Fruit fly (Drosophila melanogaster) whole organism, wandering third instar larva: ENCODE results near the gene CG18265.

Source experiments
- Abd-B ChIP-seq: fragments of >200 bp; optimal IDR thresholded peaks from 2 replicates; lab custom pipeline; 2017; ENCODE audit warnings: missing biosample characterization, missing genetic modification characterization
- CG32264 ChIP-seq: fragments of 200-800 bp; sonication (Bioruptor generic); optimal IDR thresholded peaks from 2 replicates; lab custom pipeline; 2016; ENCODE audit warnings: missing biosample characterization, missing genetic modification characterization
- CG9705 ChIP-seq: fragments of 200-800 bp; sonication (Bioruptor generic); optimal IDR thresholded peaks from 2 replicates; lab custom pipeline; 2018; ENCODE audit warnings: missing biosample characterization, mild to moderate bottlenecking, missing genetic modification characterization
- CrebA ChIP-seq: fragments of 200-800 bp; sonication (Bioruptor generic); optimal IDR thresholded peaks from 2 replicates; lab custom pipeline; 2016; ENCODE audit warnings: missing biosample characterization, mild to moderate bottlenecking, missing genetic modification characterization, borderline replicate concordance
- GATAd ChIP-seq: sonication (Bioruptor generic); optimal IDR thresholded peaks from 2 replicates; lab custom pipeline; 2016; ENCODE audit warnings: missing biosample characterization, missing genetic modification characterization
- HLH106 ChIP-seq: fragments of 200-800 bp; optimal IDR thresholded peaks from 3 replicates; lab custom pipeline; 2019; ENCODE audit warnings: missing biosample characterization, mild to moderate bottlenecking, missing genetic modification characterization, moderate library complexity
- Hnf4 ChIP-seq: fragments of 200-800 bp; sonication (Bioruptor generic); optimal IDR thresholded peaks from 2 replicates; lab custom pipeline; 2016; ENCODE audit warnings: missing biosample characterization, mild to moderate bottlenecking, missing genetic modification characterization
- Hr78 ChIP-seq: fragments of >200 bp; optimal IDR thresholded peaks from 2 replicates; lab custom pipeline; 2017; ENCODE audit warnings: missing biosample characterization, missing genetic modification characterization
- Hr83 ChIP-seq: fragments of 200-300 bp; sonication (Bioruptor generic); optimal IDR thresholded peaks from 2 replicates; lab custom pipeline; 2016; ENCODE audit warnings: missing biosample characterization, mild to moderate bottlenecking, missing genetic modification characterization, moderate library complexity; ENCODE audit not compliant: poor library complexity, severe bottlenecking
- Jra ChIP-seq: sonication (Bioruptor generic); optimal IDR thresholded peaks from 2 replicates; lab custom pipeline; 2016; ENCODE audit warnings: missing biosample characterization, missing genetic modification characterization
- Mio ChIP-seq: sonication (Bioruptor generic); optimal IDR thresholded peaks from 2 replicates; lab custom pipeline; 2016; ENCODE audit warnings: missing biosample characterization, missing genetic modification characterization
- Myc ChIP-seq: fragments of >200 bp; optimal IDR thresholded peaks from 2 replicates; lab custom pipeline; 2017
- OdsH ChIP-seq: fragments of 200-800 bp; sonication (Bioruptor generic); optimal IDR thresholded peaks from 2 replicates; lab custom pipeline; 2016; ENCODE audit warnings: missing biosample characterization, mild to moderate bottlenecking, missing genetic modification characterization
- Rel ChIP-seq, 2 experiments: fragments of 200-800 bp; sonication (Bioruptor generic) in 1 of 2; optimal IDR thresholded peaks; 2 replicates in 1 of 2; 3 replicates in 1 of 2; lab custom pipeline; 2016 to 2019; ENCODE audit warnings: mild to moderate bottlenecking in 2 of 2, missing biosample characterization in 2 of 2, missing genetic modification characterization in 2 of 2, moderate library complexity in 1 of 2
- Sp1 ChIP-seq: fragments of 200-800 bp; sonication (Bioruptor generic); optimal IDR thresholded peaks from 3 replicates; lab custom pipeline; 2019; ENCODE audit warnings: missing biosample characterization, mild to moderate bottlenecking, missing genetic modification characterization, moderate library complexity
- Vsx2 ChIP-seq: fragments of 200-300, 225-300 bp; sonication (Bioruptor generic); optimal IDR thresholded peaks from 2 replicates; lab custom pipeline; 2018; ENCODE audit warnings: missing biosample characterization, missing genetic modification characterization; ENCODE audit not compliant: partially characterized antibody
- br ChIP-seq: fragments of 200-800 bp; sonication (Bioruptor generic); optimal IDR thresholded peaks from 2 replicates; lab custom pipeline; 2016; ENCODE audit warnings: missing biosample characterization, missing genetic modification characterization
- brk ChIP-seq: fragments of 200-800 bp; sonication (Bioruptor generic); optimal IDR thresholded peaks from 2 replicates; lab custom pipeline; 2016; ENCODE audit warnings: missing biosample characterization, mild to moderate bottlenecking, missing genetic modification characterization
- dl ChIP-seq, 2 experiments: fragments of 175-275, 200-275 bp in 1 of 2; fragments of 200-275 bp in 1 of 2; sonication (Bioruptor generic); optimal IDR thresholded peaks; lab custom pipeline; 2018; ENCODE audit warnings: mild to moderate bottlenecking in 2 of 2, missing biosample characterization in 2 of 2, missing genetic modification characterization in 2 of 2, moderate library complexity in 2 of 2; ENCODE audit not compliant: partially characterized antibody in 2 of 2, insufficient read depth in 1 of 2
- dmrt93B ChIP-seq: fragments of 200-800 bp; sonication (Bioruptor generic); optimal IDR thresholded peaks from 2 replicates; lab custom pipeline; 2018; ENCODE audit warnings: missing biosample characterization, mild to moderate bottlenecking, missing genetic modification characterization
- dsf ChIP-seq: sonication (Bioruptor generic); optimal IDR thresholded peaks from 2 replicates; lab custom pipeline; 2016; ENCODE audit warnings: missing biosample characterization, missing genetic modification characterization, borderline replicate concordance
- ey ChIP-seq: fragments of 200-800 bp; sonication (Bioruptor generic); optimal IDR thresholded peaks from 2 replicates; lab custom pipeline; 2016; ENCODE audit warnings: missing biosample characterization, missing genetic modification characterization
- foxo ChIP-seq, 2 experiments: fragments of 200-800 bp; sonication (Bioruptor generic); optimal IDR thresholded peaks; 2 replicates in 1 of 2; 3 replicates in 1 of 2; lab custom pipeline; 2016 to 2017; ENCODE audit warnings: missing biosample characterization in 2 of 2, missing genetic modification characterization in 2 of 2
- jim ChIP-seq: fragments of 175-275, 200-325 bp; sonication (Bioruptor generic); optimal IDR thresholded peaks from 2 replicates; lab custom pipeline; 2016; ENCODE audit warnings: missing biosample characterization, mild to moderate bottlenecking, missing genetic modification characterization
- pan ChIP-seq: fragments of >200 bp; optimal IDR thresholded peaks from 2 replicates; lab custom pipeline; 2017
- psq ChIP-seq: fragments of 200-800 bp; sonication (Bioruptor generic); optimal IDR thresholded peaks from 3 replicates; lab custom pipeline; 2017; ENCODE audit warnings: missing biosample characterization, mild to moderate bottlenecking, missing genetic modification characterization, moderate library complexity
- rgr ChIP-seq: fragments of 200-800 bp; sonication (Bioruptor generic); optimal IDR thresholded peaks from 3 replicates; lab custom pipeline; 2016; ENCODE audit warnings: missing biosample characterization, mild to moderate bottlenecking, missing genetic modification characterization
- sage ChIP-seq: fragments of 200-800 bp; sonication (Bioruptor generic); optimal IDR thresholded peaks from 2 replicates; lab custom pipeline; 2016; ENCODE audit warnings: missing biosample characterization, mild to moderate bottlenecking, missing genetic modification characterization
- tai ChIP-seq: sonication (Bioruptor generic); optimal IDR thresholded peaks from 2 replicates; lab custom pipeline; 2016; ENCODE audit warnings: missing biosample characterization, missing genetic modification characterization
- usp ChIP-seq: fragments of >200 bp; optimal IDR thresholded peaks from 2 replicates; lab custom pipeline; 2017; ENCODE audit warnings: missing biosample characterization, missing genetic modification characterization
- woc ChIP-seq: sonication (Bioruptor generic); optimal IDR thresholded peaks from 2 replicates; lab custom pipeline; 2016; ENCODE audit warnings: missing biosample characterization, mild to moderate bottlenecking, missing genetic modification characterization

CG18265 gene

DNA sequence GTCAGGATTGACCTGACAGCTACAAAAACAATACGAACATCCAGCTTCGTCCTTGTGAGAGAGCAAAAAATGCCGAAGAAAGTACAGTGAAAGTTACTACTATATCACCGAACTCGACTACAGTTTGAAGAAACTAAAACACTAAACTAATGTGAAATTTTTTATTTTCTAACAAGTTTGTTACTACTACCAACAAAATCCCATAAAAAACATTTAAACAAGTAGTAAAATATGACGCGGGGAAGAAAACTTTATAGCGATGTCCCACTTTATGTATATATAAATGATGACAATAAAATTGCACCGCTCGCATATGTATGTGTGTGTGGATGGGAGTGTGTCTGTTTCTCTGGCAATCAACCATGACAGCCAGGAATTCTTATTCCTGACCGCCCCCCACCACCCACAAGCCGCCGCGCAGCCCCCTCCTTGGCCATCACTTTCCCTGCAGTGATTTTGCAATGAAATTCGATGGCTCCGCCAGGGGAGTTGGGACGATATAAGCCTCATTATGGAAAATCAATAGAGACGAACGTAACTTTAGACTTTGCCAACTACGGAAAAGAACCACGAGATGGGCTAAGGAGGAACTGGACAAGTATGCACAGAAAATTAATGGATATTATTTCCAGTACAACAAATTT lies 22.3 kb downstream of the CG18265 start:
- TF ChIP-seq tai (GFP tag; lab: Kevin White, UChicago) (no peak), Abd-B (GFP tag; lab: Kevin White, UChicago) (no peak), Myc (no peak), Sp1 (no peak), Hr83 (GFP tag; lab: Kevin White, UChicago) (no peak), woc (GFP tag; lab: Kevin White, UChicago) (no peak), rgr (GFP tag; lab: Kevin White, UChicago) (no peak), CG9705 (GFP tag; lab: Kevin White, UChicago) (no peak), brk (GFP tag; lab: Kevin White, UChicago) (no peak), Jra (GFP tag; lab: Kevin White, UChicago) (no peak), dmrt93B (GFP tag; lab: Kevin White, UChicago) (no peak), CrebA (GFP tag; lab: Kevin White, UChicago) (no peak)

dm6 chr3L:17462474-17462873 lies 23.3 kb downstream of the CG18265 start:
- TF ChIP-seq CG32264 (GFP tag; lab: Kevin White, UChicago) (no peak), pan (lab: Kevin White, UChicago) (no peak), woc (GFP tag; lab: Kevin White, UChicago) (no peak), OdsH (no peak), Hr78 (GFP tag; lab: Kevin White, UChicago) (no peak), Jra (GFP tag; lab: Kevin White, UChicago) (no peak), HLH106 (tag; lab: Kevin White, UChicago) (no peak), Abd-B (GFP tag; lab: Kevin White, UChicago) (no peak), CG9705 (GFP tag; lab: Kevin White, UChicago) (no peak), ey (GFP tag; lab: Kevin White, UChicago) (no peak), dmrt93B (GFP tag; lab: Kevin White, UChicago) (no peak), Rel (GFP tag; optimal IDR thresholded peaks at IDR 0.05; lab: Kevin White, UChicago) (no peak), Rel (tag; optimal IDR thresholded peaks at IDR 0.05; lab: Kevin White, UChicago) (no peak), GATAd (no peak), br (GFP tag; lab: Kevin White, UChicago) (no peak), usp (no peak), Mio (GFP tag; lab: Kevin White, UChicago) (no peak)
- TF ChIP-seq, all 38 proteins: peak for 0

DNA sequence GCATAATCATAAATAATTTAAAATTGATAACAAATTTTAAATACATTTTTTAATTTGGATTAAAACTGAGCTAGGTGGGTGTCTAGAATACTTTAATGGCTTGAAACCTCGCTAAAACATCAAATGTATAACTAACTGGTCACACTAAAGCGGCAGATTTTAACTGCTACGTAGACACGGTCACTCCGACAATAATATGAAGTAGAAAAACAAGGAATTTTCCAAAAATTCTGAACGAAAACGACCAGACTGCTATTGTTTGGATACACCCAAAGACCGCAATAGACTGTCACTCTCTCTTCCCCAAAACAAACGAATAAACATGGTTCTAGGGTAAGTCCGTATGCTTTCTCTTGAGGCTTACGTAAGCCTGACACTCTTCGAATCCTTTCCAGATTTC lies 26.6 kb downstream of the CG18265 start, which contains the start of gene QIL1:
QIL1 (plus strand) TSS at position 142 of the 400 bp plus-strand sequence.
- TF ChIP-seq pan (lab: Kevin White, UChicago) (no peak), OdsH (no peak), Myc (no peak), psq (GFP tag; lab: Kevin White, UChicago) (no peak), dl (GFP tag; optimal IDR thresholded peaks at IDR 0.05; lab: Kevin White, UChicago; ENCODE audit: insufficient read depth in 1 of 2, partially characterized antibody in 2 of 2) (no peak), Hr78 (GFP tag; lab: Kevin White, UChicago) (no peak), Rel (GFP tag; optimal IDR thresholded peaks at IDR 0.05; lab: Kevin White, UChicago) (no peak), Rel (tag; optimal IDR thresholded peaks at IDR 0.05; lab: Kevin White, UChicago) (no peak)

DNA sequence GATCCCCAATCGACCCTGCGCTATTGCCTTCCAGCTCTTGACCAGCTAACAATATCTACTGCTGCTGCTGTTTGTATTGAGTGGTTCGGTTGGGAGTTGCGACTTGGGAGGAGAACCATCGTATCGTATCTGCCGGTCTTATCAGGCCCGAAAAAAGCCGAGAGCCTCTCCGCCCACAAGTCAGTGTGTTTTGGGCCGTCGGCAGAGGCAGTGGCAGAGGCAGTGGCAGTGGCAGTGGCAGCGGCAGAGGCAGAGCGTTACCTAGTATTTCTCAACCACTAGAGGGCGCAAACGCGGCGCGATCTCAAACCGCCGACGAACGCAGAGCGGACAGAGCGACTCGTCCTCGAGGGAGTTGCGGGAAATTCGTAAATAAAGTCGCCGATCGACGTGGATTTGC lies 30.9 kb downstream of the CG18265 start, which contains the start of gene SecCl:
SecCl (plus strand) TSS at position 18 of the 400 bp plus-strand sequence.
- TF ChIP-seq brk (GFP tag; lab: Kevin White, UChicago), result no peak
- no peak for TF ChIP-seq Myc
- TF ChIP-seq Vsx2, result no peak
- TF ChIP-seq foxo (GFP tag; optimal IDR thresholded peaks at IDR 0.05; lab: Kevin White, UChicago), result no peak
- TF ChIP-seq tai (GFP tag; lab: Kevin White, UChicago), result no peak

dm6 chr3L:17473889-17474288 lies 34.7 kb downstream of the CG18265 start:
- TF ChIP-seq Hr78 (GFP tag; lab: Kevin White, UChicago) (no peak), brk (GFP tag; lab: Kevin White, UChicago) (no peak), CG9705 (GFP tag; lab: Kevin White, UChicago) (no peak), dsf (no peak), Mio (GFP tag; lab: Kevin White, UChicago) (no peak), sage (GFP tag; lab: Kevin White, UChicago) (no peak), pan (lab: Kevin White, UChicago) (no peak), Rel (GFP tag; optimal IDR thresholded peaks at IDR 0.05; lab: Kevin White, UChicago) (no peak), Rel (tag; optimal IDR thresholded peaks at IDR 0.05; lab: Kevin White, UChicago) (no peak), Hnf4 (GFP tag; lab: Kevin White, UChicago) (no peak), dl (GFP tag; optimal IDR thresholded peaks at IDR 0.05; lab: Kevin White, UChicago; ENCODE audit: insufficient read depth in 1 of 2, partially characterized antibody in 2 of 2) (no peak), jim (no peak), psq (GFP tag; lab: Kevin White, UChicago) (no peak), rgr (GFP tag; lab: Kevin White, UChicago) (no peak), br (GFP tag; lab: Kevin White, UChicago) (no peak), Hr83 (GFP tag; lab: Kevin White, UChicago) (no peak), usp (no peak), Vsx2 (no peak)
